Worm (Caenorhabditis elegans) whole organism, early embryonic: ENCODE measurements around the gene F31E9.3.
A peak's percentile ranks its signal among the peaks of the same experiment; 100 is the strongest.

Source experiments
- B0310.2 ChIP-seq: sonication (generic microtip); optimal IDR thresholded peaks from 2 replicates; lab custom pipeline; 2016; ENCODE audit warnings: mild to moderate bottlenecking, missing genetic modification characterization, missing compliant biosample characterization
- F13C5.2 ChIP-seq: sonication (generic microtip); optimal IDR thresholded peaks from 2 replicates; lab custom pipeline; 2017; ENCODE audit warnings: mild to moderate bottlenecking, missing genetic modification characterization, inconsistent platforms, missing compliant biosample characterization
- aly-1 ChIP-seq: sonication (generic microtip); optimal IDR thresholded peaks from 2 replicates; lab custom pipeline; 2016; ENCODE audit warnings: missing genetic modification characterization, missing compliant biosample characterization
- ama-1 ChIP-seq: fragments of 150-350 bp; optimal IDR thresholded peaks from 2 replicates; lab custom pipeline; 2014
- ceh-13 ChIP-seq: fragments of 200-800 bp; sonication (Bioruptor generic); optimal IDR thresholded peaks from 2 replicates; lab custom pipeline; 2018; ENCODE audit warnings: mild to moderate bottlenecking, missing genetic modification characterization, missing compliant biosample characterization
- ceh-36 ChIP-seq: sonication (generic microtip); optimal IDR thresholded peaks from 2 replicates; lab custom pipeline; 2016; ENCODE audit warnings: missing genetic modification characterization, inconsistent platforms, missing compliant biosample characterization
- ets-7 ChIP-seq: sonication (generic microtip); optimal IDR thresholded peaks from 2 replicates; lab custom pipeline; 2016; ENCODE audit warnings: missing genotype, missing genetic modification characterization, missing compliant biosample characterization
- flt-1 ChIP-seq: fragments of 200-800 bp; sonication (Bioruptor generic); IDR thresholded peaks from 2 replicates; pipeline ENCODE4 v1.3.6; 2022; ENCODE audit warnings: missing genetic modification characterization, missing compliant biosample characterization
- hmbx-1 ChIP-seq: sonication (generic microtip); optimal IDR thresholded peaks from 2 replicates; lab custom pipeline; 2016; ENCODE audit warnings: mild to moderate bottlenecking, missing genetic modification characterization, missing compliant biosample characterization
- hmg-4 ChIP-seq: fragments of 200-800 bp; sonication (Bioruptor generic); optimal IDR thresholded peaks from 2 replicates; lab custom pipeline; 2018; ENCODE audit warnings: mild to moderate bottlenecking, missing genetic modification characterization, missing compliant biosample characterization
- hnd-1 ChIP-seq: sonication (generic microtip); optimal IDR thresholded peaks from 2 replicates; lab custom pipeline; 2016; ENCODE audit warnings: missing genetic modification characterization, missing compliant biosample characterization
- pes-1 ChIP-seq: fragments of 200-800 bp; sonication (Bioruptor generic); IDR thresholded peaks from 2 replicates; pipeline ENCODE4 v1.3.6; 2022; ENCODE audit warnings: missing genetic modification reagents, missing genetic modification characterization, missing compliant biosample characterization
- scrt-1 ChIP-seq: fragments of 200-800 bp; sonication (Bioruptor generic); IDR thresholded peaks from 2 replicates; pipeline ENCODE4 v1.3.6; 2022; ENCODE audit warnings: missing genetic modification characterization, missing compliant biosample characterization
- sea-1 ChIP-seq: fragments of 200-800 bp; sonication (Bioruptor generic); conservative IDR thresholded peaks from 2 replicates; pipeline ENCODE4 v1.3.6; 2022; ENCODE audit warnings: missing genetic modification characterization, missing compliant biosample characterization
- tbx-11 ChIP-seq: fragments of 200-800 bp; sonication (Bioruptor generic); IDR thresholded peaks from 2 replicates; pipeline ENCODE4 v1.3.6; 2022; ENCODE audit warnings: missing genetic modification characterization, missing compliant biosample characterization
- tbx-37 ChIP-seq: fragments of 200-800 bp; sonication (Bioruptor generic); conservative IDR thresholded peaks from 2 replicates; pipeline ENCODE4 v1.3.6; 2022; ENCODE audit warnings: missing genetic modification reagents, missing genetic modification characterization, missing compliant biosample characterization
- tra-4 ChIP-seq: sonication (generic microtip); optimal IDR thresholded peaks from 2 replicates; lab custom pipeline; 2017; ENCODE audit warnings: missing genetic modification characterization, missing compliant biosample characterization

Gene F31E9.3

ce11 chrV:17303392-17303791 lies 19.0 kb upstream of the F31E9.3 start:
- no peak for TF ChIP-seq ama-1 (lab: Kevin White, UChicago)

DNA sequence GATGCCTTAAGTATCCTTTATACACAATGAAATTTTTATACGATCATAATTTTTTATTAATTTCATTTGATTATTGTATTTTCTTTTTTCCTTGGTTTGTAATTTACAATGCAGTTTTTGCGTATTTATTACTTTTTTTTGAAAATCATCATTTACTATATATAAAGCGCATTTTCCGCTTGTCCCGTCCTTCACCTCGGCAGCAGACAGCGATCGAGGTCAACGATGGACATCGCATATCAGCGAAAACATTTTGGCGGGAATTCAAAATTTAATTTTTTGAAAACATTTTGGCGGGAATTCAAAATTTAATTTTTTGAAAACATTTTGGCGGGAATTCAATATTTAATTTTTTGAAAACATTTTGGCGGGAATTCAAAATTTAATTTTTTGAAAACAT lies 14.5 kb upstream of the F31E9.3 start:
- TF ChIP-seq ama-1 (lab: Kevin White, UChicago) (no peak), ceh-13 (GFP tag; lab: Kevin White, UChicago) (no peak), sea-1 (GFP tag; lab: Robert Waterston, UW) (no peak), hmbx-1 (no peak), tra-4 (no peak), hmg-4 (GFP tag; lab: Kevin White, UChicago) (no peak), tbx-37 (GFP tag; lab: Robert Waterston, UW) (no peak), B0310.2 (tag; lab: Kevin White, UChicago) (no peak), tbx-11 (GFP tag; lab: Robert Waterston, UW) (no peak), pes-1 (GFP tag; lab: Robert Waterston, UW) (no peak), ceh-36 (no peak), aly-1 (no peak), F13C5.2 (tag; lab: Kevin White, UChicago) (no peak), scrt-1 (GFP tag; lab: Robert Waterston, UW) (no peak), ets-7 (no peak)

ce11 chrV:17312386-17312785 lies 10.0 kb upstream of the F31E9.3 start, which contains the start of gene Y61B8B.3:
Gene Y61B8B.3, minus strand, starts transcription at chrV:17312486.
- TF ChIP-seq hmbx-1 (no peak), B0310.2 (tag; lab: Kevin White, UChicago) (no peak), tbx-11 (GFP tag; lab: Robert Waterston, UW) (no peak), ceh-13 (GFP tag; lab: Kevin White, UChicago) (no peak), pes-1 (GFP tag; lab: Robert Waterston, UW) (no peak), ets-7 (no peak), hmg-4 (GFP tag; lab: Kevin White, UChicago) (no peak), scrt-1 (GFP tag; lab: Robert Waterston, UW) (no peak), F13C5.2 (tag; lab: Kevin White, UChicago) (no peak), sea-1 (GFP tag; lab: Robert Waterston, UW) (no peak), tra-4 (no peak), hnd-1 (tag; lab: Kevin White, UChicago) (no peak), ceh-36 (no peak), tbx-37 (GFP tag; lab: Robert Waterston, UW) (no peak), flt-1 (GFP tag; lab: Robert Waterston, UW) (no peak), ama-1 (lab: Kevin White, UChicago) (no peak)

- TF ChIP-seq ceh-36 (no peak), pes-1 (GFP tag; lab: Robert Waterston, UW) (no peak)
These were observed 7.3 kb upstream of the F31E9.3 start, which contains the start of gene F31E9.6 for ce11 chrV:17315063-17315462. Gene F31E9.6, minus strand, starts transcription at chrV:17315153.

DNA sequence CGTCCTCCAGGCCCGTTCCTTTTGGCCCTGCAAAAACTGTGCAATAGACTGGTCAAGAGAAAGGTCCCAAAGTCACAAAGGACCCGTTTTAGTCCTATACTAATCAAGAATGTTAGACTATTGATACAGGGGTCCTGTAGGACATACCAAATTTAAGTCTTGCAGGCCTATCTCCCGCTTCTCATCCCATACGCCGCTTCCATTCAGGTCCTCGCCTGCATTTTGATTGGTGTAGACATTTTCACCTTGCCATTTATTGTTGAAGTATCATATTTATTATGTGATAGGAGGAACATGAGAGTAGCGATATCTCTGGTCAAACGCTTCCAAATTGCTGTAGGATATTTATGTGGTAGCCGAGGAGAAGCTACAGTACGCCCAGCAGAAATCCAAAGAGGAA lies 5.1 kb upstream of the F31E9.3 start:
- TF ChIP-seq flt-1 (GFP tag; lab: Robert Waterston, UW), result no peak
- no peak for TF ChIP-seq hnd-1 (tag; lab: Kevin White, UChicago)
- no peak for TF ChIP-seq tbx-37 (GFP tag; lab: Robert Waterston, UW)
- TF ChIP-seq F13C5.2 (tag; lab: Kevin White, UChicago), result no peak
- TF ChIP-seq pes-1 (GFP tag; lab: Robert Waterston, UW), result no peak
- no peak for TF ChIP-seq ets-7
- no peak for TF ChIP-seq hmg-4 (GFP tag; lab: Kevin White, UChicago)
- no peak for TF ChIP-seq ceh-36
- TF ChIP-seq sea-1 (GFP tag; lab: Robert Waterston, UW), result no peak
- TF ChIP-seq tra-4, result no peak
- no peak for TF ChIP-seq tbx-11 (GFP tag; lab: Robert Waterston, UW)

ce11 chrV:17317786-17318185 lies 4.6 kb upstream of the F31E9.3 start, which contains the start of gene srz-58:
Gene srz-58, plus strand, starts transcription at chrV:17318147.
- TF ChIP-seq F13C5.2 (tag; lab: Kevin White, UChicago) (no peak), scrt-1 (GFP tag; lab: Robert Waterston, UW) (no peak), ets-7 (no peak), ceh-36 (no peak), B0310.2 (tag; lab: Kevin White, UChicago) (no peak)

- no peak for TF ChIP-seq tra-4
- TF ChIP-seq ceh-13 (GFP tag; lab: Kevin White, UChicago), result peak; percentile 13
These were observed 1.5 kb downstream of the F31E9.3 start for ce11 chrV:17323876-17324275.

DNA sequence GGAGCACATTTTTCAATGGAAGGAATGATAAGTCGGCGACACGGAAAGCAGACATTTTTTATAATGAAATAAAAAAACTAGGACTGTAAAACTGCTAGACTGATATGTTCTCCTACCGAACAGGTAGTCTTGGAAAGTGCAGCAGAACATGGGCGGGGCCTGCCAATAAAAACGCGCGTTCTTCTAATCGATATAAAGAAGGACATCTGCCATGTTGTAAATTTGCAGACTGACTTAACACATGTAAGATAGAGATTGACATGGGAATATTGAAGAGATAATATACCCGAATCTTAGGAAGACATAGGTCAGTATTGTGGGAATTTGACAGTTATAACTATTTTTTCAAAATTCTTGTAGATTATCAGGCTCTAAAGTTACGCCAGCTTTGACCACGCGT lies 5.5 kb downstream of the F31E9.3 start, which contains the start of gene sdz-16:
Gene sdz-16, minus strand, starts transcription at position 101 of the 400 bp plus-strand sequence.
- TF ChIP-seq sea-1 (GFP tag; lab: Robert Waterston, UW) (no peak), ama-1 (lab: Kevin White, UChicago) (no peak)

DNA sequence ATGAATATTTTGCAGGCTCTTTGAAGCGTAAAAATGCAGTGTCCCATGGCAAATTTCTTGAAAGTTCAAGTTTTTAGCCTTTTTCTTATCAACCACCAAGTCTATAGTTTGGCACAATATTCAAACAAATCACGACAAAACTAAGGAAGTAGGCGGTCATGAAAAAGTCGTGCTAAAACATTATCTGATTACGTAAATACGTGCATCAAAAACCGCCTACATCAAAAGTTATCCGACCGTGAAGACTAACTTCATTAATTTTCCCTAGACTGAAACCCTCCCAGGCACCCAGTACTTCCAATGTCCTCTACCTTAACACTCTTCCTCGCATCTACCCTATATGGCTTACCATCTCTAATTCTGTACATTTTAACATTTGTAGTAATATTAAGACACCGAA lies 6.1 kb downstream of the F31E9.3 start, which contains the start of gene srg-44:
Gene srg-44, plus strand, starts transcription at position 301 of the 400 bp plus-strand sequence.
- TF ChIP-seq hnd-1 (tag; lab: Kevin White, UChicago), result no peak
- TF ChIP-seq tra-4, result no peak
- TF ChIP-seq ceh-13 (GFP tag; lab: Kevin White, UChicago), result no peak
- no peak for TF ChIP-seq ama-1 (lab: Kevin White, UChicago)
- no peak for TF ChIP-seq hmbx-1
- no peak for TF ChIP-seq tbx-37 (GFP tag; lab: Robert Waterston, UW)
